Fruit fly (Drosophila melanogaster) whole organism, prepupa: Measurements from ENCODE around the gene CG42536.

Experiments
- CG10669 ChIP-seq: fragments of 200-800 bp; sonication (Bioruptor generic); optimal IDR thresholded peaks from 3 replicates; lab custom pipeline; 2018; ENCODE audit warnings: missing biosample characterization, mild to moderate bottlenecking, missing genetic modification characterization, moderate library complexity
- CG6808 ChIP-seq: fragments of 200-800 bp; sonication (Bioruptor generic); optimal IDR thresholded peaks from 3 replicates; lab custom pipeline; 2017; ENCODE audit warnings: missing biosample characterization, missing genetic modification characterization, mild to moderate bottlenecking, moderate library complexity, missing genetic modification reagents
- CG8119 ChIP-seq: fragments of 200-800 bp; sonication (Bioruptor generic); IDR thresholded peaks from 3 replicates; pipeline ENCODE4 v1.3.6; 2022; ENCODE audit warnings: missing biosample characterization, missing genetic modification characterization
- esn ChIP-seq: fragments of 200-800 bp; sonication (Bioruptor generic); optimal IDR thresholded peaks from 2 replicates; lab custom pipeline; 2016; ENCODE audit warnings: missing biosample characterization, mild to moderate bottlenecking, missing genetic modification characterization, moderate library complexity
- pdm3 ChIP-seq: fragments of 200-800 bp; sonication (Bioruptor generic); optimal IDR thresholded peaks from 3 replicates; lab custom pipeline; 2016; ENCODE audit warnings: missing biosample characterization, missing genetic modification characterization

DNA sequence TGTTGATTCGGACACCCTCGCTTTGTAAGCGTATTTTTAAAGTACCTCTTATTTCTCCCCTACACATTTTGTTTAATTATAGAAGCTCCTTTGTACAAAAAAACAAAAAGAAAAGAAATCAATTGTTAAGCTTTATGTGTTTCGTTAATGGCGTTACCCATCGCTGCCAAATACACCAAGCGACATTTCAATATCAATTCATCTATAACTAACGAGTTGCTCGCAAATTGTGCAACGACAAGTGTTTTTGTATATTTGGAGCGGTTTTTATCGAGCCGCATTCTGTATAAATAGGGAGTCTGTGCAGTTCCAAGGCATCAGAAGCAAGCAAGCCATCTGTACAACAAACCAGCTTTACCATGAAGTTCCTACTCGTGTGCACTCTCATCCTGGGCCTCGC lies 9.6 kb upstream of the CG42536 start, which contains the start of gene CG18628:
- TF ChIP-seq esn (GFP tag; lab: Kevin White, UChicago) = no peak
- no peak for TF ChIP-seq CG10669 (GFP tag; lab: Kevin White, UChicago)
- TF ChIP-seq pdm3 (GFP tag; lab: Kevin White, UChicago) = no peak
- TF ChIP-seq CG8119 = no peak
- TF ChIP-seq CG6808 (GFP tag; lab: Kevin White, UChicago) = no peak
